Worm (Caenorhabditis elegans): ENCODE measurements around the gene C29E4.14.

Gene C29E4.14

ce11 chrIII:7909263-7909662 is 10.7 kb upstream of the C29E4.14 start, which contains the start of gene ZK688.1:
Gene ZK688.1 (plus strand): TSS chrIII:7909563.
- TF ChIP-seq hlh-8 (tag; optimal IDR thresholded peaks at IDR 0.05), result no peak
- no peak for TF ChIP-seq npax-4 (tag; optimal IDR thresholded peaks at IDR 0.05)
- no peak for TF ChIP-seq K09A11.1 (tag; optimal IDR thresholded peaks at IDR 0.05; ENCODE audit: insufficient read depth)
- no peak for TF ChIP-seq ahr-1 (tag; optimal IDR thresholded peaks at IDR 0.05)
- no peak for TF ChIP-seq nhr-232 (tag; optimal IDR thresholded peaks at IDR 0.05)
- TF ChIP-seq rnt-1 (tag; optimal IDR thresholded peaks at IDR 0.05), result no peak
- no peak for TF ChIP-seq unc-42 (tag; optimal IDR thresholded peaks at IDR 0.05)
- TF ChIP-seq ets-4 (tag; optimal IDR thresholded peaks at IDR 0.05), result no peak
- TF ChIP-seq ttx-3 (tag; optimal IDR thresholded peaks at IDR 0.05), result no peak
- TF ChIP-seq ceh-2 (tag; optimal IDR thresholded peaks at IDR 0.05), result no peak
- TF ChIP-seq C08G9.2 (tag; optimal IDR thresholded peaks at IDR 0.05), result no peak
- no peak for TF ChIP-seq gmeb-2 (tag; optimal IDR thresholded peaks at IDR 0.05)
- no peak for TF ChIP-seq sdc-2 (tag; optimal IDR thresholded peaks at IDR 0.05)
- no peak for TF ChIP-seq fkh-10 (GFP tag; optimal IDR thresholded peaks at IDR 0.05)
- no peak for TF ChIP-seq ceh-9 (tag; optimal IDR thresholded peaks at IDR 0.05)

- TF ChIP-seq pag-3 (tag; optimal IDR thresholded peaks at IDR 0.05; ENCODE audit: borderline replicate concordance), result no peak
- TF ChIP-seq hlh-30 (tag; optimal IDR thresholded peaks at IDR 0.05; ENCODE audit: insufficient read depth), result peak; percentile 81
Measured at ce11 chrIII:7911621-7912020, 8.3 kb upstream of the C29E4.14 start, which contains the start of gene ZK688.7. Gene ZK688.7 (minus strand): TSS chrIII:7911634.

ce11 chrIII:7913488-7913887 is 6.4 kb upstream of the C29E4.14 start, which contains the start of gene ZK688.12:
Gene ZK688.12 (minus strand): TSS chrIII:7913588.
- TF ChIP-seq unc-55 (GFP tag; optimal IDR thresholded peaks at IDR 0.05) (no peak), dmd-4 (tag; optimal IDR thresholded peaks at IDR 0.05; ENCODE audit: borderline replicate concordance) (no peak), ceh-18 (tag; optimal IDR thresholded peaks at IDR 0.05) (no peak), ceh-14 (tag; optimal IDR thresholded peaks at IDR 0.05) (no peak), ahr-1 (tag; optimal IDR thresholded peaks at IDR 0.05) (no peak), fax-1 (tag; optimal IDR thresholded peaks at IDR 0.05) (no peak), sox-4 (tag; optimal IDR thresholded peaks at IDR 0.05) (no peak)

- TF ChIP-seq hlh-6 (tag; optimal IDR thresholded peaks at IDR 0.05) (no peak), nhr-232 (tag; optimal IDR thresholded peaks at IDR 0.05) (no peak), pqm-1 (tag; optimal IDR thresholded peaks at IDR 0.05) (no peak), elt-4 (tag; optimal IDR thresholded peaks at IDR 0.05) (no peak), ceh-24 (tag; optimal IDR thresholded peaks at IDR 0.05) (no peak), ceh-34 (tag; optimal IDR thresholded peaks at IDR 0.05) (no peak), dve-1 (tag; optimal IDR thresholded peaks at IDR 0.05) (no peak), pros-1 (tag; optimal IDR thresholded peaks at IDR 0.05) (no peak), zip-5 (tag; optimal IDR thresholded peaks at IDR 0.05) (no peak), ceh-6 (GFP tag; optimal IDR thresholded peaks at IDR 0.05) (no peak), sox-4 (tag; optimal IDR thresholded peaks at IDR 0.05) (no peak), T23F11.4 (GFP tag; optimal IDR thresholded peaks at IDR 0.05) (no peak), rnt-1 (tag; optimal IDR thresholded peaks at IDR 0.05) (no peak), pax-1 (tag; optimal IDR thresholded peaks at IDR 0.05) (no peak), lin-11 (tag; optimal IDR thresholded peaks at IDR 0.05) (no peak), pat-9 (tag; optimal IDR thresholded peaks at IDR 0.05) (no peak), ceh-45 (GFP tag; IDR thresholded peaks at IDR 0.05) (no peak), K09A11.1 (tag; optimal IDR thresholded peaks at IDR 0.05; ENCODE audit: insufficient read depth) (no peak)
Measured at ce11 chrIII:7917667-7918066, 2.3 kb upstream of the C29E4.14 start, which contains the start of gene gly-3. Gene gly-3 (minus strand): TSS chrIII:7917767.

Measured in whole organism, late embryonic.